Fruit fly (Drosophila melanogaster) whole organism, embryonic: ENCODE results near the gene Ptp10D.

Source experiments
- Atf6 ChIP-seq: fragments of 200-800 bp; sonication (Bioruptor generic); IDR thresholded peaks from 2 replicates; pipeline ENCODE4 v1.3.6; 2022; ENCODE audit warnings: missing biosample characterization, missing genetic modification characterization
- CG10321 ChIP-seq: fragments of 200-800 bp; sonication (Bioruptor generic); IDR thresholded peaks from 2 replicates; pipeline ENCODE4 v1.3.6; 2022; ENCODE audit warnings: missing biosample characterization, missing genetic modification characterization
- CG11695 ChIP-seq: fragments of 200-800 bp; sonication (Bioruptor generic); IDR thresholded peaks from 3 replicates; pipeline ENCODE4 v1.3.6; 2022; ENCODE audit warnings: missing biosample characterization, missing genetic modification characterization
- CG12071 ChIP-seq: fragments of 200-800 bp; sonication (Bioruptor generic); optimal IDR thresholded peaks from 3 replicates; lab custom pipeline; 2018; ENCODE audit warnings: missing biosample characterization, mild to moderate bottlenecking, missing genetic modification characterization
- CG12744 ChIP-seq: fragments of 200-800 bp; sonication (Bioruptor generic); optimal IDR thresholded peaks from 2 replicates; lab custom pipeline; 2016; ENCODE audit warnings: missing biosample characterization, missing genetic modification characterization
- CG12769 ChIP-seq: fragments of 200-800 bp; sonication (Bioruptor generic); optimal IDR thresholded peaks from 2 replicates; lab custom pipeline; 2019; ENCODE audit warnings: missing biosample characterization, mild to moderate bottlenecking, missing genetic modification characterization, moderate library complexity
- CG13123 ChIP-seq: fragments of 200-800 bp; sonication (Bioruptor generic); optimal IDR thresholded peaks from 2 replicates; lab custom pipeline; 2016; ENCODE audit warnings: missing biosample characterization, missing genetic modification characterization
- CG13296 ChIP-seq: fragments of 200-800 bp; sonication (Bioruptor generic); optimal IDR thresholded peaks from 3 replicates; lab custom pipeline; 2018; ENCODE audit warnings: missing biosample characterization, mild to moderate bottlenecking, missing genetic modification characterization
- CG13424 ChIP-seq: fragments of 200-800 bp; sonication (Bioruptor generic); optimal IDR thresholded peaks from 2 replicates; lab custom pipeline; 2019; ENCODE audit warnings: missing biosample characterization, mild to moderate bottlenecking, missing genetic modification characterization, moderate library complexity
- CG14014 ChIP-seq: fragments of 200-800 bp; sonication (Bioruptor generic); IDR thresholded peaks from 2 replicates; pipeline ENCODE4 v1.3.6; 2022; ENCODE audit warnings: missing biosample characterization, missing genetic modification characterization
- CG16815 ChIP-seq: fragments of 200-800 bp; sonication (Bioruptor generic); optimal IDR thresholded peaks from 3 replicates; lab custom pipeline; 2017; ENCODE audit warnings: missing biosample characterization, mild to moderate bottlenecking, missing genetic modification characterization
- CG17568 ChIP-seq: fragments of 200-800 bp; sonication (Bioruptor generic); optimal IDR thresholded peaks from 2 replicates; lab custom pipeline; 2018; ENCODE audit warnings: missing biosample characterization, mild to moderate bottlenecking, missing genetic modification characterization, moderate library complexity
- CG3407 ChIP-seq: fragments of 200-800 bp; sonication (Bioruptor generic); optimal IDR thresholded peaks from 2 replicates; lab custom pipeline; 2018; ENCODE audit warnings: missing biosample characterization, mild to moderate bottlenecking, missing genetic modification characterization
- CG34376 ChIP-seq: fragments of 200-800 bp; sonication (Bioruptor generic); optimal IDR thresholded peaks from 2 replicates; lab custom pipeline; 2018; ENCODE audit warnings: missing biosample characterization, mild to moderate bottlenecking, missing genetic modification characterization
- CG34422 ChIP-seq: fragments of 200-800 bp; sonication (Bioruptor generic); IDR thresholded peaks from 3 replicates; pipeline ENCODE4 v1.3.6; 2022; ENCODE audit warnings: missing biosample characterization, missing genetic modification characterization
- CG4424 ChIP-seq: fragments of 200-800 bp; sonication (Bioruptor generic); optimal IDR thresholded peaks from 3 replicates; lab custom pipeline; 2016; ENCODE audit warnings: missing biosample characterization, missing genetic modification characterization
- CG6683 ChIP-seq: fragments of 200-800 bp; sonication (Bioruptor generic); optimal IDR thresholded peaks from 2 replicates; lab custom pipeline; 2017; ENCODE audit warnings: missing biosample characterization, mild to moderate bottlenecking, missing genetic modification characterization, missing genetic modification reagents
- CG6854 ChIP-seq: fragments of 200-800 bp; sonication (Bioruptor generic); optimal IDR thresholded peaks from 3 replicates; lab custom pipeline; 2017; ENCODE audit warnings: missing biosample characterization, mild to moderate bottlenecking, missing genetic modification characterization
- CG7745 ChIP-seq: fragments of 200-800 bp; sonication (Bioruptor generic); optimal IDR thresholded peaks from 2 replicates; lab custom pipeline; 2018; ENCODE audit warnings: missing biosample characterization, mild to moderate bottlenecking, missing genetic modification characterization, moderate library complexity
- CG8281 ChIP-seq: fragments of 200-800 bp; sonication (Bioruptor generic); optimal IDR thresholded peaks from 2 replicates; lab custom pipeline; 2018; ENCODE audit warnings: missing biosample characterization, mild to moderate bottlenecking, missing genetic modification characterization, moderate library complexity
- CG8765 ChIP-seq: fragments of 200-800 bp; sonication (Bioruptor generic); IDR thresholded peaks from 2 replicates; pipeline ENCODE4 v1.3.6; 2022; ENCODE audit warnings: missing biosample characterization, missing genetic modification characterization
- CG9727 ChIP-seq: fragments of 200-800 bp; sonication (Bioruptor generic); optimal IDR thresholded peaks from 3 replicates; lab custom pipeline; 2017; ENCODE audit warnings: missing biosample characterization, mild to moderate bottlenecking, missing genetic modification characterization
- CG9797 ChIP-seq: fragments of 200-800 bp; sonication (Bioruptor generic); optimal IDR thresholded peaks from 3 replicates; lab custom pipeline; 2018; ENCODE audit warnings: missing biosample characterization, mild to moderate bottlenecking, missing genetic modification characterization
- CHES-1-like ChIP-seq: fragments of 200-800 bp; sonication (Bioruptor generic); optimal IDR thresholded peaks from 2 replicates; lab custom pipeline; 2016; ENCODE audit warnings: missing biosample characterization, missing genetic modification characterization
- Camta ChIP-seq: fragments of 200-800 bp; sonication (Bioruptor generic); optimal IDR thresholded peaks from 2 replicates; lab custom pipeline; 2016; ENCODE audit warnings: missing biosample characterization, missing genetic modification characterization
- ERR ChIP-seq: fragments of 200-800 bp; sonication (Bioruptor generic); optimal IDR thresholded peaks from 2 replicates; lab custom pipeline; 2016; ENCODE audit warnings: missing biosample characterization, missing genetic modification characterization
- Eip74EF ChIP-seq, 2 experiments: fragments of 200-800 bp in 1 of 2; fragments of >200 bp in 1 of 2; sonication (Bioruptor generic) in 1 of 2; optimal IDR thresholded peaks; 2 replicates each; lab custom pipeline; 2017 to 2019; ENCODE audit warnings: missing biosample characterization in 2 of 2, missing genetic modification characterization in 2 of 2, mild to moderate bottlenecking in 1 of 2, moderate library complexity in 1 of 2
- Gsc ChIP-seq: fragments of 200-800 bp; sonication (Bioruptor generic); IDR thresholded peaks from 2 replicates; pipeline ENCODE4 v1.3.6; 2022; ENCODE audit warnings: missing biosample characterization, missing genetic modification characterization
- HmgD ChIP-seq: fragments of 200-800 bp; sonication (Bioruptor generic); optimal IDR thresholded peaks from 3 replicates; lab custom pipeline; 2016; ENCODE audit warnings: missing biosample characterization, missing genetic modification characterization
- Hr39 ChIP-seq: fragments of >200 bp; optimal IDR thresholded peaks from 2 replicates; lab custom pipeline; 2017
- Myb ChIP-seq: fragments of 200-800 bp; sonication (Bioruptor generic); optimal IDR thresholded peaks from 2 replicates; lab custom pipeline; 2016; ENCODE audit warnings: missing biosample characterization, missing genetic modification characterization
- Nf-YC ChIP-seq: fragments of 200-800 bp; optimal IDR thresholded peaks from 3 replicates; lab custom pipeline; 2019; ENCODE audit warnings: missing biosample characterization, mild to moderate bottlenecking, missing genetic modification characterization, moderate library complexity
- Vsx1 ChIP-seq: fragments of 200-800 bp; sonication (Bioruptor generic); optimal IDR thresholded peaks from 2 replicates; lab custom pipeline; 2017; ENCODE audit warnings: missing biosample characterization, mild to moderate bottlenecking, missing genetic modification characterization, missing genetic modification reagents
- Xrp1 ChIP-seq: fragments of 200-800 bp; sonication (Bioruptor generic); IDR thresholded peaks from 2 replicates; pipeline ENCODE4 v1.3.6; 2022; ENCODE audit warnings: missing biosample characterization, missing genetic modification characterization
- YL-1 ChIP-seq: fragments of 200-800 bp; sonication (Bioruptor generic); optimal IDR thresholded peaks from 3 replicates; lab custom pipeline; 2017; ENCODE audit warnings: missing biosample characterization, mild to moderate bottlenecking, missing genetic modification characterization
- bsh ChIP-seq, 2 experiments: fragments of 200-800 bp; sonication (Bioruptor generic); optimal IDR thresholded peaks; 2 replicates each; lab custom pipeline; 2017 to 2018; ENCODE audit warnings: mild to moderate bottlenecking in 2 of 2, missing biosample characterization in 2 of 2, missing genetic modification characterization in 2 of 2, moderate library complexity in 1 of 2
- corto ChIP-seq: fragments of 200-800 bp; sonication (Bioruptor generic); optimal IDR thresholded peaks from 2 replicates; lab custom pipeline; 2016; ENCODE audit warnings: missing biosample characterization, mild to moderate bottlenecking, missing genetic modification characterization, moderate library complexity
- crp ChIP-seq, 2 experiments: fragments of 200-800 bp; sonication (Bioruptor generic); optimal IDR thresholded peaks; 2 replicates in 1 of 2; 3 replicates in 1 of 2; lab custom pipeline; 2017; ENCODE audit warnings: missing biosample characterization in 2 of 2, missing genetic modification characterization in 2 of 2, mild to moderate bottlenecking in 1 of 2, moderate library complexity in 1 of 2
- danr ChIP-seq: fragments of 200-800 bp; sonication (Bioruptor generic); IDR thresholded peaks from 2 replicates; pipeline ENCODE4 v1.3.6; 2022; ENCODE audit warnings: missing biosample characterization, missing genetic modification characterization
- ftz-f1 ChIP-seq: fragments of 200-800 bp; sonication (Bioruptor generic); optimal IDR thresholded peaks from 2 replicates; lab custom pipeline; 2016; ENCODE audit warnings: missing biosample characterization, missing genetic modification characterization
- kni ChIP-seq: fragments of 200-800 bp; sonication (Bioruptor generic); optimal IDR thresholded peaks from 3 replicates; lab custom pipeline; 2017; ENCODE audit warnings: mild to moderate bottlenecking, missing biosample characterization, missing genetic modification reagents, missing genetic modification characterization
- knrl ChIP-seq: fragments of 200-800 bp; sonication (Bioruptor generic); IDR thresholded peaks from 3 replicates; pipeline ENCODE4 v1.3.6; 2022; ENCODE audit warnings: missing biosample characterization, missing genetic modification characterization; ENCODE audit not compliant: partially characterized antibody
- lab ChIP-seq: fragments of 200-800 bp; sonication (Bioruptor generic); optimal IDR thresholded peaks from 3 replicates; lab custom pipeline; 2017; ENCODE audit warnings: missing biosample characterization, missing genetic modification characterization, mild to moderate bottlenecking, moderate library complexity, missing genetic modification reagents
- prd ChIP-seq, 3 experiments: fragments of >200 bp in 2 of 3; fragments of 200-800 bp in 1 of 3; sonication (Bioruptor generic) in 1 of 3; optimal IDR thresholded peaks in 2 of 3; IDR thresholded peaks in 1 of 3; 2 replicates in 2 of 3; 3 replicates in 1 of 3; pipeline versions ENCODE4 v1.3.6 to Lab custom; 2017 to 2022; ENCODE audit warnings: missing biosample characterization in 1 of 3, missing genetic modification characterization in 1 of 3
- shn ChIP-seq: fragments of 200-800 bp; sonication (Bioruptor generic); optimal IDR thresholded peaks from 3 replicates; lab custom pipeline; 2016; ENCODE audit warnings: missing biosample characterization, missing genetic modification characterization
- sr ChIP-seq: fragments of 200-800 bp; sonication (Bioruptor generic); IDR thresholded peaks from 3 replicates; pipeline ENCODE4 v1.3.6; 2022; ENCODE audit warnings: missing biosample characterization, missing genetic modification characterization
- wek ChIP-seq: fragments of 200-800 bp; sonication (Bioruptor generic); optimal IDR thresholded peaks from 3 replicates; lab custom pipeline; 2018; ENCODE audit warnings: missing biosample characterization, mild to moderate bottlenecking, missing genetic modification characterization, moderate library complexity

Ptp10D gene

dm6 chrX:11681558-11682551 lies 60.0 kb downstream of the Ptp10D start (continued):
- TF ChIP-seq CG14014 (GFP tag; lab: Robert Waterston, UW) = peak; percentile 29
- peak; percentile 54; the same call in 1 of the 2 replicates for TF ChIP-seq Atf6 (GFP tag; lab: Robert Waterston, UW)
- peak; percentile 34 for TF ChIP-seq CG9727 (GFP tag; lab: Kevin White, UChicago)
- TF ChIP-seq ftz-f1 (GFP tag; lab: Kevin White, UChicago) = peak; percentile 95
- peak; percentile 27 for TF ChIP-seq YL-1 (GFP tag; lab: Kevin White, UChicago)
- TF ChIP-seq Gsc = no peak
- TF ChIP-seq CG13424 (tag; lab: Kevin White, UChicago) = peak; percentile 79
- peak; percentile 25 for TF ChIP-seq CG16815 (GFP tag; lab: Kevin White, UChicago)
- no peak for TF ChIP-seq Hr39 (lab: Kevin White, UChicago)
- TF ChIP-seq CG12744 = peak; percentile 25
- peak; percentile 32 for TF ChIP-seq CG13123 (GFP tag; lab: Kevin White, UChicago)
- TF ChIP-seq CG6683 (GFP tag; lab: Kevin White, UChicago) = peak; percentile 36
- TF ChIP-seq CG12071 (GFP tag; lab: Kevin White, UChicago) = peak; percentile 16
- TF ChIP-seq CG34422 (GFP tag; lab: Robert Waterston, UW) = no peak
- peak; percentile 50 for TF ChIP-seq CG4424
- TF ChIP-seq CG13296 (GFP tag; lab: Kevin White, UChicago) = peak; percentile 63
- peak; percentile 82 for TF ChIP-seq ERR (GFP tag; lab: Kevin White, UChicago)
- peak in 1 of 2 experiments; percentile 23 for TF ChIP-seq crp (GFP tag; optimal IDR thresholded peaks at IDR 0.05; lab: Kevin White, UChicago)
- TF ChIP-seq sr (GFP tag; lab: Robert Waterston, UW) = no peak
- peak; percentile 80 for TF ChIP-seq lab (GFP tag; lab: Kevin White, UChicago)
- no peak for TF ChIP-seq CG3407 (GFP tag; lab: Kevin White, UChicago)
- TF ChIP-seq CG9797 = peak; percentile 2
- TF ChIP-seq CG10321 (GFP tag; lab: Robert Waterston, UW) = peak; percentile 85
- peak; percentile 52 to 62 for TF ChIP-seq bsh (GFP tag; optimal IDR thresholded peaks at IDR 0.05; lab: Kevin White, UChicago)
- TF ChIP-seq Camta (GFP tag; lab: Kevin White, UChicago) = peak; percentile 61
- no peak for TF ChIP-seq prd (optimal IDR thresholded peaks at IDR 0.05; lab: Kevin White, UChicago)
- peak; percentile 55 for TF ChIP-seq prd (GFP tag; IDR thresholded peaks at IDR 0.05; lab: Robert Waterston, UW)
- peak; percentile 49 for TF ChIP-seq HmgD (GFP tag; lab: Kevin White, UChicago)
- TF ChIP-seq Vsx1 = peak; percentile 40
- no peak for TF ChIP-seq danr (GFP tag; lab: Robert Waterston, UW)
- peak; percentile 87 for TF ChIP-seq CG34376 (GFP tag; lab: Kevin White, UChicago)
- 0 out of 3 replicates have a peak, but pooled peaks have one; percentile 28 for TF ChIP-seq CG11695 (GFP tag; lab: Robert Waterston, UW)
- peak; percentile 19 for TF ChIP-seq CG17568 (GFP tag; lab: Kevin White, UChicago)
- peak; percentile 41 for TF ChIP-seq CG6854 (GFP tag; lab: Kevin White, UChicago)
- peak; percentile 99 for TF ChIP-seq kni
- TF ChIP-seq Xrp1 (GFP tag; lab: Robert Waterston, UW) = peak; percentile 52; the same call in 1 of the 2 replicates
- peak; percentile 80 for TF ChIP-seq Nf-YC
- peak; percentile 62 for TF ChIP-seq Myb (GFP tag; lab: Kevin White, UChicago)
- TF ChIP-seq Eip74EF (GFP tag; optimal IDR thresholded peaks at IDR 0.05; lab: Kevin White, UChicago) = peak in 1 of 2 experiments; percentile 52
- TF ChIP-seq CG7745 (tag; lab: Kevin White, UChicago) = no peak
- TF ChIP-seq CG8765 = no peak
- peak; percentile 24 for TF ChIP-seq wek (GFP tag; lab: Kevin White, UChicago)
- TF ChIP-seq knrl (GFP tag; lab: Robert Waterston, UW) = peak; percentile 59
- TF ChIP-seq shn = peak; percentile 79
- peak; percentile 69 for TF ChIP-seq CHES-1-like (GFP tag; lab: Kevin White, UChicago)
- peak; percentile 25 for TF ChIP-seq CG8281
- no peak for TF ChIP-seq corto (GFP tag; lab: Kevin White, UChicago)
- TF ChIP-seq CG12769 (tag; lab: Kevin White, UChicago) = peak; percentile 61
